Fruit fly (Drosophila melanogaster) whole organism, embryonic: ENCODE results near the gene CG7912.
A peak's percentile ranks its signal among the peaks of the same experiment; 100 is the strongest.

Source experiments
- Awh ChIP-seq: fragments of 200-800 bp; sonication (Bioruptor generic); IDR thresholded peaks from 2 replicates; pipeline ENCODE4, ENCODE4 v1.3.6; 2022; ENCODE audit warnings: missing biosample characterization, missing genetic modification characterization
- CG10654 ChIP-seq: fragments of 200-800 bp; sonication (Bioruptor generic); optimal IDR thresholded peaks from 2 replicates; lab custom pipeline; 2016; ENCODE audit warnings: missing biosample characterization, missing genetic modification characterization
- CG11695 ChIP-seq: fragments of 200-800 bp; sonication (Bioruptor generic); IDR thresholded peaks from 3 replicates; pipeline ENCODE4 v1.3.6; 2022; ENCODE audit warnings: missing biosample characterization, missing genetic modification characterization
- CG12104 ChIP-seq: fragments of 200-800 bp; sonication (Bioruptor generic); optimal IDR thresholded peaks from 3 replicates; lab custom pipeline; 2016; ENCODE audit warnings: missing biosample characterization, missing genetic modification characterization
- CG12299 ChIP-seq: fragments of 200-800 bp; sonication (Bioruptor generic); optimal IDR thresholded peaks from 2 replicates; lab custom pipeline; 2018; ENCODE audit warnings: missing biosample characterization, mild to moderate bottlenecking, missing genetic modification characterization
- CG12659 ChIP-seq: fragments of 200-800 bp; sonication (Bioruptor generic); optimal IDR thresholded peaks from 3 replicates; lab custom pipeline; 2017; ENCODE audit warnings: mild to moderate bottlenecking, missing biosample characterization, missing genetic modification reagents, missing genetic modification characterization
- CG13894 ChIP-seq: fragments of 200-800 bp; sonication (Bioruptor generic); optimal IDR thresholded peaks from 3 replicates; lab custom pipeline; 2018; ENCODE audit warnings: missing biosample characterization, mild to moderate bottlenecking, missing genetic modification characterization, moderate library complexity
- CG1602 ChIP-seq: fragments of 200-800 bp; sonication (Bioruptor generic); optimal IDR thresholded peaks from 3 replicates; lab custom pipeline; 2016; ENCODE audit warnings: missing biosample characterization, missing genetic modification characterization
- CG1603 ChIP-seq: fragments of 200-800 bp; sonication (Bioruptor generic); optimal IDR thresholded peaks from 2 replicates; lab custom pipeline; 2019; ENCODE audit warnings: missing biosample characterization, mild to moderate bottlenecking, missing genetic modification characterization, moderate library complexity
- CG17568 ChIP-seq: fragments of 200-800 bp; sonication (Bioruptor generic); optimal IDR thresholded peaks from 2 replicates; lab custom pipeline; 2018; ENCODE audit warnings: missing biosample characterization, mild to moderate bottlenecking, missing genetic modification characterization, moderate library complexity
- CG31441 ChIP-seq: fragments of 200-800 bp; sonication (Bioruptor generic); IDR thresholded peaks from 2 replicates; pipeline ENCODE4 v1.3.6; 2022; ENCODE audit warnings: missing biosample characterization, missing genetic modification characterization
- CG32767 ChIP-seq: fragments of 200-800 bp; sonication (Bioruptor generic); IDR thresholded peaks from 2 replicates; pipeline ENCODE4 v1.3.6; 2022; ENCODE audit warnings: missing biosample characterization, missing genetic modification characterization
- CG34224 ChIP-seq: fragments of 200-800 bp; sonication (Bioruptor generic); IDR thresholded peaks from 3 replicates; pipeline ENCODE4 v1.3.6; 2022; ENCODE audit warnings: missing biosample characterization, missing genetic modification characterization; ENCODE audit not compliant: partially characterized antibody
- CG3995 ChIP-seq: fragments of 200-800 bp; sonication (Bioruptor generic); optimal IDR thresholded peaks from 3 replicates; lab custom pipeline; 2016; ENCODE audit warnings: missing biosample characterization, missing genetic modification characterization
- CG4282 ChIP-seq: fragments of 200-800 bp; sonication (Bioruptor generic); optimal IDR thresholded peaks from 2 replicates; lab custom pipeline; 2016; ENCODE audit warnings: missing biosample characterization, missing genetic modification characterization
- CG4328 ChIP-seq: fragments of 200-800 bp; sonication (Bioruptor generic); optimal IDR thresholded peaks from 3 replicates; lab custom pipeline; 2017; ENCODE audit warnings: missing biosample characterization, missing genetic modification reagents, missing genetic modification characterization
- CG6765 ChIP-seq: fragments of 200-800 bp; sonication (Bioruptor generic); optimal IDR thresholded peaks from 3 replicates; lab custom pipeline; 2017; ENCODE audit warnings: missing biosample characterization, mild to moderate bottlenecking, missing genetic modification characterization
- CG9817 ChIP-seq: fragments of 200-800 bp; sonication (Bioruptor generic); optimal IDR thresholded peaks from 2 replicates; lab custom pipeline; 2018; ENCODE audit warnings: missing biosample characterization, mild to moderate bottlenecking, missing genetic modification characterization, moderate library complexity
- Drgx ChIP-seq: fragments of 200-800 bp; sonication (Bioruptor generic); IDR thresholded peaks from 2 replicates; pipeline ENCODE4 v1.3.6; 2022; ENCODE audit warnings: missing biosample characterization, missing genetic modification characterization
- Fer1 ChIP-seq: fragments of 200-800 bp; sonication (Bioruptor generic); optimal IDR thresholded peaks from 2 replicates; lab custom pipeline; 2017; ENCODE audit warnings: missing biosample characterization, mild to moderate bottlenecking, missing genetic modification characterization
- Hand ChIP-seq: fragments of 200-800 bp; sonication (Bioruptor generic); optimal IDR thresholded peaks from 2 replicates; lab custom pipeline; 2017; ENCODE audit warnings: mild to moderate bottlenecking, missing biosample characterization, missing genetic modification reagents, missing genetic modification characterization
- Med ChIP-seq: fragments of 200-800 bp; sonication (Bioruptor generic); peaks from one replicate; lab custom pipeline; 2016; ENCODE audit warnings: missing biosample characterization, missing genetic modification characterization, mild to moderate bottlenecking, inconsistent platforms, moderate library complexity
- Meics ChIP-seq: fragments of 200-800 bp; sonication (Bioruptor generic); optimal IDR thresholded peaks from 2 replicates; lab custom pipeline; 2017; ENCODE audit warnings: missing biosample characterization, mild to moderate bottlenecking, missing genetic modification characterization
- NC2α ChIP-seq: fragments of 200-800 bp; sonication (Bioruptor generic); optimal IDR thresholded peaks from 2 replicates; lab custom pipeline; 2016; ENCODE audit warnings: missing biosample characterization, missing genetic modification characterization
- Optix ChIP-seq: fragments of 200-800 bp; sonication (Bioruptor generic); IDR thresholded peaks from 3 replicates; pipeline ENCODE4 v1.3.6; 2022; ENCODE audit warnings: missing biosample characterization, missing genetic modification characterization
- Six4 ChIP-seq: fragments of 200-800 bp; sonication (Bioruptor generic); optimal IDR thresholded peaks from 2 replicates; lab custom pipeline; 2016; ENCODE audit warnings: missing biosample characterization, missing genetic modification characterization
- Trl ChIP-seq, 3 experiments: fragments of >200 bp in 2 of 3; fragments of 200-800 bp in 1 of 3; sonication (Bioruptor generic) in 1 of 3; optimal IDR thresholded peaks; 2 replicates in 1 of 3; 3 replicates in 2 of 3; lab custom pipeline; 2016 to 2017; ENCODE audit warnings: missing biosample characterization in 1 of 3, missing genetic modification characterization in 1 of 3
- abd-A ChIP-seq: fragments of 200-800 bp; sonication (Bioruptor generic); optimal IDR thresholded peaks from 3 replicates; lab custom pipeline; 2019; ENCODE audit warnings: missing biosample characterization, mild to moderate bottlenecking, missing genetic modification characterization, moderate library complexity
- bsh ChIP-seq, 2 experiments: fragments of 200-800 bp; sonication (Bioruptor generic); optimal IDR thresholded peaks; 2 replicates each; lab custom pipeline; 2017 to 2018; ENCODE audit warnings: mild to moderate bottlenecking in 2 of 2, missing biosample characterization in 2 of 2, missing genetic modification characterization in 2 of 2, moderate library complexity in 1 of 2
- caup ChIP-seq: fragments of 200-800 bp; sonication (Bioruptor generic); optimal IDR thresholded peaks from 3 replicates; lab custom pipeline; 2017; ENCODE audit warnings: missing biosample characterization, mild to moderate bottlenecking, missing genetic modification characterization, moderate library complexity; ENCODE audit not compliant: severe bottlenecking
- crp ChIP-seq, 2 experiments: fragments of 200-800 bp; sonication (Bioruptor generic); optimal IDR thresholded peaks; 2 replicates in 1 of 2; 3 replicates in 1 of 2; lab custom pipeline; 2017; ENCODE audit warnings: missing biosample characterization in 2 of 2, missing genetic modification characterization in 2 of 2, mild to moderate bottlenecking in 1 of 2, moderate library complexity in 1 of 2
- dan ChIP-seq: fragments of 200-800 bp; sonication (Bioruptor generic); IDR thresholded peaks from 2 replicates; pipeline ENCODE4 v1.3.6; 2022; ENCODE audit warnings: missing biosample characterization, missing genetic modification characterization
- en ChIP-seq: fragments of 200-800 bp; sonication (Bioruptor generic); optimal IDR thresholded peaks from 2 replicates; lab custom pipeline; 2016; ENCODE audit warnings: missing biosample characterization, missing genetic modification characterization
- fd102C ChIP-seq: fragments of 200-800 bp; sonication (Bioruptor generic); optimal IDR thresholded peaks from 2 replicates; lab custom pipeline; 2018; ENCODE audit warnings: missing biosample characterization, mild to moderate bottlenecking, missing genetic modification characterization, moderate library complexity
- gsb ChIP-seq: fragments of 200-800 bp; sonication (Bioruptor generic); IDR thresholded peaks from 2 replicates; pipeline ENCODE4 v1.3.6; 2022; ENCODE audit warnings: missing biosample characterization, missing genetic modification characterization
- lbe ChIP-seq: fragments of 200-800 bp; sonication (Bioruptor generic); optimal IDR thresholded peaks from 2 replicates; lab custom pipeline; 2016; ENCODE audit warnings: missing biosample characterization, mild to moderate bottlenecking, missing genetic modification characterization
- lov ChIP-seq, 2 experiments: fragments of 200-800 bp in 1 of 2; fragments of >200 bp in 1 of 2; sonication (Bioruptor generic) in 1 of 2; IDR thresholded peaks in 1 of 2; optimal IDR thresholded peaks in 1 of 2; 2 replicates in 1 of 2; 3 replicates in 1 of 2; pipeline versions ENCODE4 v1.3.6 to Lab custom; 2017 to 2022; ENCODE audit warnings: missing biosample characterization in 1 of 2, missing genetic modification characterization in 1 of 2
- otp ChIP-seq: fragments of 200-800 bp; sonication (Bioruptor generic); IDR thresholded peaks from 3 replicates; pipeline ENCODE4, ENCODE4 v1.3.6; 2022; ENCODE audit warnings: missing biosample characterization, missing genetic modification characterization
- run ChIP-seq: fragments of 200-800 bp; sonication (Bioruptor generic); optimal IDR thresholded peaks from 3 replicates; lab custom pipeline; 2018; ENCODE audit warnings: missing biosample characterization, mild to moderate bottlenecking, missing genetic modification characterization
- salm ChIP-seq: fragments of 200-800 bp; sonication (Bioruptor generic); optimal IDR thresholded peaks from 2 replicates; lab custom pipeline; 2018; ENCODE audit warnings: missing biosample characterization, mild to moderate bottlenecking, missing genetic modification characterization
- sima ChIP-seq: fragments of 200-800 bp; sonication (Bioruptor generic); optimal IDR thresholded peaks from 2 replicates; lab custom pipeline; 2016; ENCODE audit warnings: missing biosample characterization, missing genetic modification characterization
- tgo ChIP-seq: fragments of 200-800 bp; sonication (Bioruptor generic); IDR thresholded peaks from 3 replicates; pipeline ENCODE4 v1.3.6; 2022; ENCODE audit warnings: missing biosample characterization, missing genetic modification characterization
- twi ChIP-seq: fragments of 200-800 bp; optimal IDR thresholded peaks from 2 replicates; lab custom pipeline; 2019; ENCODE audit warnings: missing biosample characterization, mild to moderate bottlenecking, missing genetic modification characterization, moderate library complexity
- usp ChIP-seq: fragments of >200 bp; optimal IDR thresholded peaks from 2 replicates; lab custom pipeline; 2017; ENCODE audit warnings: missing biosample characterization, missing genetic modification characterization
- wor ChIP-seq: fragments of 200-800 bp; sonication (Bioruptor generic); IDR thresholded peaks from 2 replicates; pipeline ENCODE4 v1.3.6; 2022; ENCODE audit warnings: missing biosample characterization, missing genetic modification characterization
- zen ChIP-seq: fragments of 200-800 bp; sonication (Bioruptor generic); optimal IDR thresholded peaks from 3 replicates; lab custom pipeline; 2018; ENCODE audit warnings: missing biosample characterization, mild to moderate bottlenecking, missing genetic modification characterization, moderate library complexity
- zf30C ChIP-seq: fragments of 200-800 bp; sonication (Bioruptor generic); optimal IDR thresholded peaks from 3 replicates; lab custom pipeline; 2018; ENCODE audit warnings: missing biosample characterization, mild to moderate bottlenecking, missing genetic modification characterization

Gene CG7912

DNA sequence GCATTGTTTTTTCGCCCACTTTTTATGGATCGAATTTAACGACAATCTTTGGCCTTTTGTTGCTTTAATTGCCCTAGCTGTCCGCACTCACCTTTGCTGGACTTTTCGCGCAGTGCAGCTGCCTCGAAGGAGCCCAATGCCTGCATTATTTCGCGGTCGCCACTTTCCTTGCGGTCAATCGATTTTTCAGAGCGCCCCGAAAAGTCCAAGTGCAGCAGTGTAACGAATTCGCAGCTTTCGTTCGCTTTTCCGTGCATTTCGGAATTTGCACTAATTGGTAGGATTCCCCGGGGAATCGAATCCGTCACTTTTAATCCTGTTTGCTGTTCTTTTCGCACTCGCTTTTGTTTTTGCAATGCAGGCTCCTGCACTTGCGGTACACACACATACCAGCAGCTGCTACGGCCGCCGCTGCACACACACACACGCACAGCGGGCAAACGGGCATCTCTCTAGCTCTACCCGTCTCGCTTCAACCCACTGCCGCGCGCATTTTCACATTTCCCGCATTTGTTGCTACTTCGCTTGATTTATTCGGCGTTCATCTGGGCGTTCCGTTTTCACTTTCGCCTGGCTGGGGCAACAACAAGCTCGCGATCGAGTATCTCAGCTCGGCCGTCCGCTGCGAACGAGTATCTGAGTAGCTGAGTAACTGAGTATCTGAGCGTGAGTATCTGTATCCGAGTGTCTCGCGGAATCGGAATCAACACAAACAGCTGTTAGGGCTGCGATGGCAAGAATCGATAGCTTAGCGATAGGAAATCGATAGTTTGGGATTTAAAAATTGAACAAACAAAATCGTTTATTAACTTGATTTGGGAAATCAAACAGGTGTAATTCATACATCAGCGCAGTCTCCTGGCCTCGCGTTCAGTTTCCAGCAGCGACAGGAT is 12.8 kb upstream of the CG7912 start, which contains the start of gene Mgat2 (continued):
- TF ChIP-seq salm (tag; lab: Kevin White, UChicago) (peak; percentile 49), CG12104 (GFP tag; lab: Kevin White, UChicago) (no peak), en (GFP tag; lab: Kevin White, UChicago) (no peak), zen (tag; lab: Kevin White, UChicago) (no peak), CG17568 (no peak), CG9817 (no peak), caup (GFP tag; lab: Kevin White, UChicago) (no peak), Med (GFP tag; lab: Kevin White, UChicago) (peak; percentile 89), CG11695 (GFP tag; lab: Robert Waterston, UW) (peak; percentile 30; the same call in 1 of the 3 replicates), Trl (optimal IDR thresholded peaks at IDR 0.05; lab: Kevin White, UChicago) (peak; percentile 45 to 61), Trl (GFP tag; optimal IDR thresholded peaks at IDR 0.05; lab: Kevin White, UChicago) (peak; percentile 30), CG31441 (GFP tag; lab: Robert Waterston, UW) (peak; percentile 48; the same call in 1 of the 2 replicates), sima (GFP tag; lab: Kevin White, UChicago) (no peak), Six4 (GFP tag; lab: Kevin White, UChicago) (no peak), Awh (GFP tag; lab: Robert Waterston, UW) (peak; percentile 67; the same call in 1 of the 2 replicates), fd102C (no peak), abd-A (tag; lab: Kevin White, UChicago) (peak; percentile 96), CG13894 (tag; lab: Kevin White, UChicago) (peak; percentile 48), Drgx (GFP tag; lab: Robert Waterston, UW) (peak; percentile 46), twi (tag; lab: Kevin White, UChicago) (peak; percentile 57), CG6765 (GFP tag; lab: Kevin White, UChicago) (peak; percentile 28), CG1602 (no peak), tgo (no peak), crp (GFP tag; optimal IDR thresholded peaks at IDR 0.05; lab: Kevin White, UChicago) (peak; percentile 73 to 96), CG12299 (tag; lab: Kevin White, UChicago) (no peak), gsb (no peak), CG4282 (GFP tag; lab: Kevin White, UChicago) (no peak), lov (optimal IDR thresholded peaks at IDR 0.05; lab: Kevin White, UChicago) (no peak), lov (GFP tag; IDR thresholded peaks at IDR 0.05; lab: Robert Waterston, UW) (0 out of 3 replicates have a peak, but pooled peaks have one; percentile 29), CG1603 (tag; lab: Kevin White, UChicago) (peak; percentile 44), run (no peak), CG10654 (no peak), CG34224 (GFP tag; lab: Robert Waterston, UW) (peak; percentile 97), dan (GFP tag; lab: Robert Waterston, UW) (no peak), otp (GFP tag; lab: Robert Waterston, UW) (no peak), lbe (GFP tag; lab: Kevin White, UChicago) (peak; percentile 34), zf30C (GFP tag; lab: Kevin White, UChicago) (no peak), CG3995 (GFP tag; lab: Kevin White, UChicago) (peak; percentile 3), usp (GFP tag; lab: Kevin White, UChicago) (no peak), bsh (GFP tag; optimal IDR thresholded peaks at IDR 0.05; lab: Kevin White, UChicago) (peak; percentile 18 to 61), Hand (GFP tag; lab: Kevin White, UChicago) (peak; percentile 31), CG12659 (peak; percentile 29), NC2α (GFP tag; lab: Kevin White, UChicago) (no peak), Optix (GFP tag; lab: Robert Waterston, UW) (peak; percentile 30; the same call in 1 of the 3 replicates), Meics (no peak), Fer1 (GFP tag; lab: Kevin White, UChicago) (peak; percentile 74), CG32767 (GFP tag; lab: Robert Waterston, UW) (peak; percentile 28; the same call in 1 of the 2 replicates), wor (no peak), CG4328 (peak; percentile 9)
